Fruit fly (Drosophila melanogaster) whole organism, embryonic: Measurements from ENCODE around the gene CG5853.

Experiments used
- Atf6 ChIP-seq: fragments of 200-800 bp; sonication (Bioruptor generic); IDR thresholded peaks from 2 replicates; pipeline ENCODE4 v1.3.6; 2022; ENCODE audit warnings: missing biosample characterization, missing genetic modification characterization
- B-H2 ChIP-seq: fragments of 200-800 bp; sonication (Bioruptor generic); optimal IDR thresholded peaks from 2 replicates; lab custom pipeline; 2018; ENCODE audit warnings: missing biosample characterization, mild to moderate bottlenecking, missing genetic modification characterization
- CG1024 ChIP-seq: fragments of 200-800 bp; sonication (Bioruptor generic); IDR thresholded peaks from 2 replicates; pipeline ENCODE4 v1.3.6; 2022; ENCODE audit warnings: missing biosample characterization, missing genetic modification characterization
- CG13775 ChIP-seq: fragments of 200-800 bp; sonication (Bioruptor generic); optimal IDR thresholded peaks from 3 replicates; lab custom pipeline; 2017; ENCODE audit warnings: missing biosample characterization, mild to moderate bottlenecking, missing genetic modification characterization
- CG15269 ChIP-seq: fragments of 200-800 bp; sonication (Bioruptor generic); optimal IDR thresholded peaks from 2 replicates; lab custom pipeline; 2018; ENCODE audit warnings: missing biosample characterization, mild to moderate bottlenecking, missing genetic modification characterization, moderate library complexity
- CG16779 ChIP-seq: fragments of 200-800 bp; sonication (Bioruptor generic); IDR thresholded peaks from 2 replicates; pipeline ENCODE4 v1.3.6; 2022; ENCODE audit warnings: missing biosample characterization, missing genetic modification characterization
- CG17328 ChIP-seq: fragments of 200-800 bp; sonication (Bioruptor generic); IDR thresholded peaks from 2 replicates; pipeline ENCODE4 v1.3.6; 2022; ENCODE audit warnings: missing biosample characterization, missing genetic modification characterization
- CG17361 ChIP-seq: fragments of 200-800 bp; sonication (Bioruptor generic); IDR thresholded peaks from 3 replicates; pipeline ENCODE4 v1.3.6; 2022; ENCODE audit warnings: missing biosample characterization, missing genetic modification characterization
- CG17385 ChIP-seq: fragments of 200-800 bp; sonication (Bioruptor generic); optimal IDR thresholded peaks from 3 replicates; lab custom pipeline; 2018; ENCODE audit warnings: missing biosample characterization, mild to moderate bottlenecking, missing genetic modification characterization
- CG2678 ChIP-seq: fragments of 200-800 bp; sonication (Bioruptor generic); optimal IDR thresholded peaks from 3 replicates; lab custom pipeline; 2019; ENCODE audit warnings: missing biosample characterization, mild to moderate bottlenecking, missing genetic modification characterization, moderate library complexity
- CG34376 ChIP-seq: fragments of 200-800 bp; sonication (Bioruptor generic); optimal IDR thresholded peaks from 2 replicates; lab custom pipeline; 2018; ENCODE audit warnings: missing biosample characterization, mild to moderate bottlenecking, missing genetic modification characterization
- CG3838 ChIP-seq: fragments of 200-800 bp; sonication (Bioruptor generic); optimal IDR thresholded peaks from 3 replicates; lab custom pipeline; 2016; ENCODE audit warnings: missing biosample characterization, missing genetic modification characterization
- CG4730 ChIP-seq: fragments of 200-800 bp; sonication (Bioruptor generic); IDR thresholded peaks from 2 replicates; pipeline ENCODE4 v1.3.6; 2022; ENCODE audit warnings: missing biosample characterization, missing genetic modification characterization
- CG7271 ChIP-seq: fragments of 200-800 bp; sonication (Bioruptor generic); optimal IDR thresholded peaks from 2 replicates; lab custom pipeline; 2018; ENCODE audit warnings: missing biosample characterization, mild to moderate bottlenecking, missing genetic modification characterization, moderate library complexity
- CG7839 ChIP-seq: fragments of 200-800 bp; sonication (Bioruptor generic); optimal IDR thresholded peaks from 3 replicates; lab custom pipeline; 2018; ENCODE audit warnings: missing biosample characterization, mild to moderate bottlenecking, missing genetic modification characterization, moderate library complexity
- CG7987 ChIP-seq: fragments of 200-800 bp; sonication (Bioruptor generic); optimal IDR thresholded peaks from 2 replicates; lab custom pipeline; 2018; ENCODE audit warnings: missing biosample characterization, mild to moderate bottlenecking, missing genetic modification characterization, moderate library complexity
- CG8290 ChIP-seq, 3 experiments: fragments of 200-800 bp; sonication (Bioruptor generic); optimal IDR thresholded peaks; 2 replicates each; lab custom pipeline; 2016 to 2019; ENCODE audit warnings: missing biosample characterization in 3 of 3, missing genetic modification characterization in 3 of 3, mild to moderate bottlenecking in 2 of 3, moderate library complexity in 1 of 3
- CG9727 ChIP-seq: fragments of 200-800 bp; sonication (Bioruptor generic); optimal IDR thresholded peaks from 3 replicates; lab custom pipeline; 2017; ENCODE audit warnings: missing biosample characterization, mild to moderate bottlenecking, missing genetic modification characterization
- CTCF ChIP-seq: fragments of 200-800 bp; sonication (Bioruptor generic); optimal IDR thresholded peaks from 2 replicates; lab custom pipeline; 2017; ENCODE audit warnings: missing biosample characterization, mild to moderate bottlenecking, missing genetic modification characterization, moderate library complexity
- CkIIα-i1 ChIP-seq: fragments of 200-800 bp; sonication (Bioruptor generic); IDR thresholded peaks from 2 replicates; pipeline ENCODE4 v1.3.6; 2022; ENCODE audit warnings: missing biosample characterization, missing genetic modification characterization
- Doc2 ChIP-seq: fragments of 200-800 bp; sonication (Bioruptor generic); IDR thresholded peaks from 2 replicates; pipeline ENCODE4 v1.3.6; 2022; ENCODE audit warnings: missing biosample characterization, missing genetic modification characterization
- HHEX ChIP-seq: fragments of 200-800 bp; sonication (Bioruptor generic); optimal IDR thresholded peaks from 3 replicates; lab custom pipeline; 2017; ENCODE audit warnings: missing biosample characterization, mild to moderate bottlenecking, missing genetic modification characterization, missing genetic modification reagents
- Hmr ChIP-seq: fragments of 200-800 bp; sonication (Bioruptor generic); optimal IDR thresholded peaks from 3 replicates; lab custom pipeline; 2017; ENCODE audit warnings: mild to moderate bottlenecking, missing biosample characterization, missing genetic modification reagents, missing genetic modification characterization
- NK7.1 ChIP-seq: fragments of 200-800 bp; sonication (Bioruptor generic); optimal IDR thresholded peaks from 3 replicates; lab custom pipeline; 2016; ENCODE audit warnings: missing biosample characterization, missing genetic modification characterization
- Rfx ChIP-seq: fragments of 200-800 bp; sonication (Bioruptor generic); IDR thresholded peaks from 2 replicates; pipeline ENCODE4 v1.3.6; 2022; ENCODE audit warnings: missing biosample characterization, missing genetic modification characterization
- Sox102F ChIP-seq: fragments of 200-800 bp; sonication (Bioruptor generic); optimal IDR thresholded peaks from 2 replicates; lab custom pipeline; 2018; ENCODE audit warnings: missing biosample characterization, mild to moderate bottlenecking, missing genetic modification characterization, moderate library complexity
- Ssrp ChIP-seq: fragments of 200-800 bp; sonication (Bioruptor generic); optimal IDR thresholded peaks from 2 replicates; lab custom pipeline; 2018; ENCODE audit warnings: missing biosample characterization, mild to moderate bottlenecking, missing genetic modification characterization, moderate library complexity
- aop ChIP-seq: fragments of 200-800 bp; sonication (Bioruptor generic); IDR thresholded peaks from 2 replicates; pipeline ENCODE4 v1.3.6; 2022; ENCODE audit warnings: missing biosample characterization, missing genetic modification characterization
- ato ChIP-seq: fragments of 200-800 bp; sonication (Bioruptor generic); IDR thresholded peaks from 2 replicates; pipeline ENCODE4 v1.3.6; 2022; ENCODE audit warnings: missing biosample characterization, missing genetic modification characterization; ENCODE audit not compliant: partially characterized antibody
- cato ChIP-seq: fragments of 200-800 bp; sonication (Bioruptor generic); optimal IDR thresholded peaks from 2 replicates; lab custom pipeline; 2016; ENCODE audit warnings: missing biosample characterization, missing genetic modification characterization, borderline replicate concordance
- da ChIP-seq: fragments of 200-800 bp; sonication (Bioruptor generic); optimal IDR thresholded peaks from 2 replicates; lab custom pipeline; 2016; ENCODE audit warnings: missing biosample characterization, missing genetic modification characterization
- gem ChIP-seq: fragments of 200-800 bp; sonication (Bioruptor generic); optimal IDR thresholded peaks from 2 replicates; lab custom pipeline; 2019; ENCODE audit warnings: missing biosample characterization, mild to moderate bottlenecking, missing genetic modification characterization, moderate library complexity
- hbn ChIP-seq: fragments of 200-800 bp; sonication (Bioruptor generic); IDR thresholded peaks from 2 replicates; pipeline ENCODE4 v1.3.6; 2022; ENCODE audit warnings: missing biosample characterization, missing genetic modification characterization; ENCODE audit not compliant: partially characterized antibody
- hkb ChIP-seq, 2 experiments: fragments of 200-800 bp in 1 of 2; fragments of >200 bp in 1 of 2; sonication (Bioruptor generic) in 1 of 2; IDR thresholded peaks in 1 of 2; optimal IDR thresholded peaks in 1 of 2; 2 replicates each; pipeline versions ENCODE4 v1.3.6 to Lab custom; 2017 to 2022; ENCODE audit warnings: missing biosample characterization in 1 of 2, missing genetic modification characterization in 1 of 2
- hth ChIP-seq: fragments of >200 bp; optimal IDR thresholded peaks from 2 replicates; lab custom pipeline; 2017; ENCODE audit warnings: inconsistent platforms
- insv ChIP-seq, 2 experiments: fragments of 200-800 bp; sonication (Bioruptor generic); optimal IDR thresholded peaks; 3 replicates each; lab custom pipeline; 2016 to 2018; ENCODE audit warnings: missing biosample characterization in 2 of 2, missing genetic modification characterization in 2 of 2
- jigr1 ChIP-seq: fragments of 200-800 bp; sonication (Bioruptor generic); IDR thresholded peaks from 3 replicates; pipeline ENCODE4 v1.3.6; 2022; ENCODE audit warnings: missing biosample characterization, missing genetic modification characterization
- kni ChIP-seq: fragments of 200-800 bp; sonication (Bioruptor generic); optimal IDR thresholded peaks from 3 replicates; lab custom pipeline; 2017; ENCODE audit warnings: mild to moderate bottlenecking, missing biosample characterization, missing genetic modification reagents, missing genetic modification characterization
- luna ChIP-seq: fragments of 200-800 bp; sonication (Bioruptor generic); optimal IDR thresholded peaks from 2 replicates; lab custom pipeline; 2016; ENCODE audit warnings: missing biosample characterization, missing genetic modification characterization
- pros ChIP-seq: fragments of 200-800 bp; sonication (Bioruptor generic); optimal IDR thresholded peaks from 3 replicates; lab custom pipeline; 2019; ENCODE audit warnings: missing biosample characterization, mild to moderate bottlenecking, missing genetic modification characterization, moderate library complexity
- sens ChIP-seq: fragments of 200-800 bp; sonication (Bioruptor generic); peaks from one replicate; lab custom pipeline; 2016; ENCODE audit warnings: missing biosample characterization, missing genetic modification characterization
- seq ChIP-seq: fragments of 200-800 bp; sonication (Bioruptor generic); IDR thresholded peaks from 2 replicates; pipeline ENCODE4 v1.3.6; 2022; ENCODE audit warnings: missing biosample characterization, missing genetic modification characterization
- slp2 ChIP-seq: fragments of 200-800 bp; sonication (Bioruptor generic); optimal IDR thresholded peaks from 2 replicates; lab custom pipeline; 2016; ENCODE audit warnings: missing biosample characterization, missing genetic modification characterization
- sqz ChIP-seq: fragments of 200-800 bp; sonication (Bioruptor generic); optimal IDR thresholded peaks from 3 replicates; lab custom pipeline; 2018; ENCODE audit warnings: missing biosample characterization, mild to moderate bottlenecking, missing genetic modification characterization
- tap ChIP-seq: fragments of 200-800 bp; optimal IDR thresholded peaks from 3 replicates; lab custom pipeline; 2019; ENCODE audit warnings: missing biosample characterization, mild to moderate bottlenecking, missing genetic modification characterization, moderate library complexity
- tgo ChIP-seq: fragments of 200-800 bp; sonication (Bioruptor generic); IDR thresholded peaks from 3 replicates; pipeline ENCODE4 v1.3.6; 2022; ENCODE audit warnings: missing biosample characterization, missing genetic modification characterization
- tna ChIP-seq: fragments of 200-800 bp; sonication (Bioruptor generic); IDR thresholded peaks from 2 replicates; pipeline ENCODE4 v1.3.6; 2022; ENCODE audit warnings: missing biosample characterization, missing genetic modification characterization; ENCODE audit not compliant: partially characterized antibody
- trem ChIP-seq: fragments of 200-800 bp; optimal IDR thresholded peaks from 3 replicates; lab custom pipeline; 2019; ENCODE audit warnings: missing biosample characterization, mild to moderate bottlenecking, missing genetic modification characterization, moderate library complexity
- unc-4 ChIP-seq: fragments of 200-800 bp; sonication (Bioruptor generic); IDR thresholded peaks from 2 replicates; pipeline ENCODE4 v1.3.6; 2022; ENCODE audit warnings: missing biosample characterization, missing genetic modification characterization; ENCODE audit not compliant: partially characterized antibody
- unpg ChIP-seq: fragments of 200-800 bp; sonication (Bioruptor generic); optimal IDR thresholded peaks from 3 replicates; lab custom pipeline; 2018; ENCODE audit warnings: missing biosample characterization, mild to moderate bottlenecking, missing genetic modification characterization, moderate library complexity
- wdn ChIP-seq: fragments of 200-800 bp; sonication (Bioruptor generic); IDR thresholded peaks from 2 replicates; pipeline ENCODE4 v1.3.6; 2022; ENCODE audit warnings: missing biosample characterization, missing genetic modification characterization
- yki ChIP-seq: fragments of >200 bp; optimal IDR thresholded peaks from 3 replicates; lab custom pipeline; 2018

The CG5853 gene

dm6 chr2L:9937908-9938307, 9.5 kb downstream of the CG5853 start, which contains the start of gene Arglu1 (continued):
- TF ChIP-seq unc-4 (GFP tag; lab: Robert Waterston, UW) (no peak), insv (GFP tag; optimal IDR thresholded peaks at IDR 0.05; lab: Kevin White, UChicago) (no peak), jigr1 (GFP tag; lab: Robert Waterston, UW) (no peak), Ssrp (tag; lab: Kevin White, UChicago) (no peak), Atf6 (GFP tag; lab: Robert Waterston, UW) (no peak), hbn (GFP tag; lab: Robert Waterston, UW) (no peak), CG9727 (GFP tag; lab: Kevin White, UChicago) (no peak), CG1024 (GFP tag; lab: Robert Waterston, UW) (no peak), CG7839 (tag; lab: Kevin White, UChicago) (no peak), CTCF (GFP tag; lab: Kevin White, UChicago) (no peak), sqz (GFP tag; lab: Kevin White, UChicago) (no peak), yki (no peak), tna (GFP tag; lab: Robert Waterston, UW) (no peak), CG7271 (tag; lab: Kevin White, UChicago) (no peak), B-H2 (GFP tag; lab: Kevin White, UChicago) (no peak), Sox102F (GFP tag; lab: Kevin White, UChicago) (no peak), Doc2 (GFP tag; lab: Robert Waterston, UW) (no peak), CG13775 (GFP tag; lab: Kevin White, UChicago) (no peak), aop (GFP tag; lab: Robert Waterston, UW) (no peak), slp2 (GFP tag; lab: Kevin White, UChicago) (no peak), luna (GFP tag; lab: Kevin White, UChicago) (no peak), CG8290 (GFP tag; optimal IDR thresholded peaks at IDR 0.05; lab: Kevin White, UChicago) (no peak), CG8290 (tag; optimal IDR thresholded peaks at IDR 0.05; lab: Kevin White, UChicago) (no peak), CG16779 (GFP tag; lab: Robert Waterston, UW) (no peak), CG15269 (tag; lab: Kevin White, UChicago) (no peak), da (GFP tag; lab: Kevin White, UChicago) (no peak), CkIIα-i1 (GFP tag; lab: Robert Waterston, UW) (no peak), CG34376 (GFP tag; lab: Kevin White, UChicago) (no peak), CG17328 (no peak), seq (GFP tag; lab: Robert Waterston, UW) (no peak), CG7987 (GFP tag; lab: Kevin White, UChicago) (no peak), trem (tag; lab: Kevin White, UChicago) (peak; percentile 8), HHEX (no peak), unpg (GFP tag; lab: Kevin White, UChicago) (no peak), Rfx (GFP tag; lab: Robert Waterston, UW) (peak; percentile 61), sens (no peak), CG17361 (GFP tag; lab: Robert Waterston, UW) (no peak), hkb (optimal IDR thresholded peaks at IDR 0.05; lab: Kevin White, UChicago) (no peak), hkb (GFP tag; IDR thresholded peaks at IDR 0.05; lab: Robert Waterston, UW) (peak; percentile 28; the same call in 1 of the 2 replicates), CG3838 (GFP tag; lab: Kevin White, UChicago) (no peak), wdn (no peak), kni (GFP tag; lab: Kevin White, UChicago) (no peak), hth (lab: Kevin White, UChicago) (no peak), CG17385 (GFP tag; lab: Kevin White, UChicago) (no peak), Hmr (GFP tag; lab: Kevin White, UChicago) (no peak), NK7.1 (GFP tag; lab: Kevin White, UChicago) (no peak), CG2678 (tag; lab: Kevin White, UChicago) (no peak), CG4730 (GFP tag; lab: Robert Waterston, UW) (no peak), pros (GFP tag; lab: Kevin White, UChicago) (no peak), gem (no peak), ato (GFP tag; lab: Robert Waterston, UW) (no peak), tap (tag; lab: Kevin White, UChicago) (no peak), tgo (peak; percentile 28; the same call in 1 of the 3 replicates), cato (GFP tag; lab: Kevin White, UChicago) (no peak)
